Worm (Caenorhabditis elegans) whole organism, L4 larva: ENCODE results near the gene mnk-1.

Source experiments
- D1046.2 ChIP-seq: fragments of 200-800 bp; sonication (Bioruptor generic); IDR thresholded peaks from 2 replicates; pipeline ENCODE4 v1.3.6; 2022; ENCODE audit warnings: missing genetic modification characterization, missing compliant biosample characterization
- F10B5.3 ChIP-seq: sonication (generic microtip); optimal IDR thresholded peaks from 2 replicates; lab custom pipeline; 2016; ENCODE audit warnings: mild to moderate bottlenecking, missing genetic modification characterization, missing compliant biosample characterization
- F49E8.2 ChIP-seq: sonication (generic microtip); optimal IDR thresholded peaks from 2 replicates; lab custom pipeline; 2016; ENCODE audit warnings: missing compliant biosample characterization, mild to moderate bottlenecking, missing genetic modification characterization, borderline replicate concordance
- R02D3.7 ChIP-seq: fragments of 150-350 bp; sonication (generic microtip); optimal IDR thresholded peaks from 3 replicates; lab custom pipeline; 2014; ENCODE audit warnings: missing biosample characterization, missing genetic modification characterization
- Y105C5A.15 ChIP-seq: fragments of 200-800 bp; sonication (Bioruptor generic); IDR thresholded peaks from 2 replicates; pipeline ENCODE4 v1.3.6; 2022; ENCODE audit warnings: missing genetic modification characterization, missing compliant biosample characterization
- Y48G9A.11 ChIP-seq: fragments of 200-800 bp; sonication (Bioruptor generic); IDR thresholded peaks from 2 replicates; pipeline ENCODE4 v1.3.6; 2022; ENCODE audit warnings: missing genetic modification reagents, missing genetic modification characterization, missing compliant biosample characterization
- Y5F2A.4 ChIP-seq: fragments of 200-800 bp; sonication (Bioruptor generic); optimal IDR thresholded peaks from 2 replicates; lab custom pipeline; 2018; ENCODE audit warnings: mild to moderate bottlenecking, missing genetic modification characterization, missing compliant biosample characterization
- ZK337.2 ChIP-seq: fragments of 200-800 bp; sonication (Bioruptor generic); IDR thresholded peaks from 2 replicates; pipeline ENCODE4 v1.3.6; 2022; ENCODE audit warnings: missing genetic modification reagents, missing genetic modification characterization, missing compliant biosample characterization
- aha-1 ChIP-seq: fragments of 150-350 bp; peaks from one replicate; lab custom pipeline; 2014; ENCODE audit warnings: missing biosample characterization, missing genetic modification characterization
- aly-2 ChIP-seq: sonication (generic microtip); optimal IDR thresholded peaks from 2 replicates; lab custom pipeline; 2018; ENCODE audit warnings: missing biosample characterization, missing genetic modification characterization
- arid-1 ChIP-seq: fragments of 200-800 bp; sonication (Bioruptor generic); conservative IDR thresholded peaks from 2 replicates; pipeline ENCODE4 v1.3.6; 2022; ENCODE audit warnings: missing genetic modification reagents, missing genetic modification characterization, missing compliant biosample characterization
- ctbp-1 ChIP-seq: fragments of 200-800 bp; sonication (Bioruptor generic); IDR thresholded peaks from 2 replicates; pipeline ENCODE4 v1.3.6; 2022; ENCODE audit warnings: missing genetic modification reagents, missing genetic modification characterization, missing compliant biosample characterization
- daf-16 ChIP-seq, 3 experiments: sonication (generic microtip); optimal IDR thresholded peaks; 2 replicates each; lab custom pipeline; 2016 to 2017; ENCODE audit warnings: missing genetic modification characterization in 3 of 3, missing genetic modification reagents in 3 of 3, mild to moderate bottlenecking in 2 of 3, missing compliant biosample characterization in 2 of 3, missing biosample characterization in 1 of 3, moderate library complexity in 1 of 3
- daf-19 ChIP-seq: fragments of 200-800 bp; sonication (Bioruptor generic); conservative IDR thresholded peaks from 2 replicates; pipeline ENCODE4 v1.3.6; 2022; ENCODE audit warnings: missing genetic modification characterization, missing compliant biosample characterization
- dmd-6 ChIP-seq: fragments of 200-800 bp; sonication (Bioruptor generic); IDR thresholded peaks from 2 replicates; pipeline ENCODE4 v1.3.6; 2022; ENCODE audit warnings: missing genetic modification reagents, missing genetic modification characterization, missing compliant biosample characterization
- dve-1 ChIP-seq: sonication (generic microtip); optimal IDR thresholded peaks from 2 replicates; lab custom pipeline; 2017; ENCODE audit warnings: antibody characterized with exemption, mild to moderate bottlenecking, missing genetic modification characterization, missing compliant biosample characterization; ENCODE audit not compliant: insufficient read depth
- gei-8 ChIP-seq: fragments of 200-800 bp; sonication (Bioruptor generic); optimal IDR thresholded peaks from 2 replicates; lab custom pipeline; 2018; ENCODE audit warnings: mild to moderate bottlenecking, missing genetic modification characterization, missing compliant biosample characterization
- hif-1 ChIP-seq, 2 experiments: sonication (generic microtip); optimal IDR thresholded peaks; 2 replicates each; lab custom pipeline; 2016 to 2017; ENCODE audit warnings: missing compliant biosample characterization in 2 of 2, missing genetic modification characterization in 2 of 2, missing genetic modification reagents in 2 of 2, missing genotype in 2 of 2, mild to moderate bottlenecking in 1 of 2
- hlh-11 ChIP-seq: fragments of 200-800 bp; sonication (Bioruptor generic); optimal IDR thresholded peaks from 2 replicates; lab custom pipeline; 2018; ENCODE audit warnings: mild to moderate bottlenecking, missing genetic modification characterization, missing compliant biosample characterization
- hlh-30 ChIP-seq: sonication (generic microtip); optimal IDR thresholded peaks from 2 replicates; lab custom pipeline; 2017; ENCODE audit warnings: antibody characterized with exemption, mild to moderate bottlenecking, missing genetic modification characterization, missing compliant biosample characterization; ENCODE audit not compliant: insufficient read depth
- jun-1 ChIP-seq: fragments of 150-350 bp; optimal IDR thresholded peaks from 2 replicates; lab custom pipeline; 2014; ENCODE audit warnings: missing biosample characterization, missing genetic modification reagents, missing genetic modification characterization
- lim-7 ChIP-seq: fragments of 200-800 bp; sonication (Bioruptor generic); IDR thresholded peaks from 2 replicates; pipeline ENCODE4 v1.3.6; 2022; ENCODE audit warnings: missing genetic modification characterization, missing compliant biosample characterization
- lin-13 ChIP-seq: fragments of 150-350 bp; optimal IDR thresholded peaks from 2 replicates; lab custom pipeline; 2014; ENCODE audit warnings: missing biosample characterization, missing genetic modification reagents, missing genetic modification characterization
- mdl-1 ChIP-seq, 2 experiments: fragments of 150-350 bp in 1 of 2; sonication (generic microtip) in 1 of 2; optimal IDR thresholded peaks; 2 replicates each; lab custom pipeline; 2014 to 2017; ENCODE audit warnings: missing biosample characterization in 2 of 2, missing genetic modification characterization in 2 of 2
- mep-1 ChIP-seq: fragments of 150-350 bp; sonication (generic microtip); optimal IDR thresholded peaks from 3 replicates; lab custom pipeline; 2014; ENCODE audit warnings: missing biosample characterization, missing genetic modification characterization
- mxl-3 ChIP-seq: fragments of 200-800 bp; sonication (Bioruptor generic); optimal IDR thresholded peaks from 2 replicates; lab custom pipeline; 2018; ENCODE audit warnings: mild to moderate bottlenecking, missing genetic modification characterization, missing compliant biosample characterization
- nhr-10 ChIP-seq: fragments of 150-350 bp; optimal IDR thresholded peaks from 2 replicates; lab custom pipeline; 2014; ENCODE audit warnings: missing biosample characterization, missing genetic modification characterization
- nhr-11 ChIP-seq: fragments of 150-350 bp; optimal IDR thresholded peaks from 2 replicates; lab custom pipeline; 2014; ENCODE audit warnings: missing biosample characterization, missing genetic modification characterization
- nhr-237 ChIP-seq: sonication (generic microtip); optimal IDR thresholded peaks from 2 replicates; lab custom pipeline; 2017; ENCODE audit warnings: missing biosample characterization, missing genetic modification characterization
- nhr-25 ChIP-seq: sonication (generic microtip); optimal IDR thresholded peaks from 2 replicates; lab custom pipeline; 2017; ENCODE audit warnings: missing genetic modification characterization, mild to moderate bottlenecking, missing compliant biosample characterization, antibody characterized with exemption, moderate library complexity, borderline replicate concordance; ENCODE audit not compliant: insufficient read depth
- nhr-28 ChIP-seq: fragments of 150-350 bp; optimal IDR thresholded peaks from 2 replicates; lab custom pipeline; 2014; ENCODE audit warnings: missing biosample characterization, missing genetic modification characterization
- nhr-41 ChIP-seq: fragments of 200-800 bp; sonication (Bioruptor generic); IDR thresholded peaks from 2 replicates; pipeline ENCODE4 v1.3.6; 2022; ENCODE audit warnings: missing genetic modification reagents, missing genetic modification characterization, missing compliant biosample characterization
- nhr-48 ChIP-seq: sonication (generic microtip); optimal IDR thresholded peaks from 2 replicates; lab custom pipeline; 2016; ENCODE audit warnings: mild to moderate bottlenecking, missing genetic modification characterization, missing compliant biosample characterization
- nhr-6 ChIP-seq: fragments of 150-350 bp; optimal IDR thresholded peaks from 2 replicates; lab custom pipeline; 2014; ENCODE audit warnings: missing biosample characterization, missing genetic modification characterization
- pqm-1 ChIP-seq: sonication (generic microtip); optimal IDR thresholded peaks from 2 replicates; lab custom pipeline; 2017; ENCODE audit warnings: missing biosample characterization, missing genetic modification characterization
- saeg-2 ChIP-seq: fragments of 200-800 bp; sonication (Bioruptor generic); IDR thresholded peaks from 2 replicates; pipeline ENCODE4 v1.3.6; 2022; ENCODE audit warnings: missing genetic modification reagents, missing genetic modification characterization, missing compliant biosample characterization
- tra-1 ChIP-seq: fragments of 200-800 bp; sonication (Bioruptor generic); IDR thresholded peaks from 2 replicates; pipeline ENCODE4 v1.3.6; 2022; ENCODE audit warnings: missing genetic modification reagents, missing genetic modification characterization, missing compliant biosample characterization
- unc-130 ChIP-seq: sonication (generic microtip); optimal IDR thresholded peaks from 2 replicates; lab custom pipeline; 2016; ENCODE audit warnings: missing genetic modification reagents, missing genetic modification characterization, missing compliant biosample characterization
- ztf-11 ChIP-seq: fragments of 150-350 bp; optimal IDR thresholded peaks from 2 replicates; lab custom pipeline; 2014; ENCODE audit warnings: missing biosample characterization, missing genetic modification characterization
- ztf-7 ChIP-seq: fragments of 150-350 bp; optimal IDR thresholded peaks from 2 replicates; lab custom pipeline; 2014; ENCODE audit warnings: missing biosample characterization, missing genetic modification characterization

mnk-1 gene

ce11 chrII:10523031-10523430 is 31.8 kb downstream of the mnk-1 start:
- TF ChIP-seq F10B5.3 (tag; lab: Kevin White, UChicago): no peak
- TF ChIP-seq nhr-10 (tag; lab: Kevin White, UChicago): no peak
- TF ChIP-seq nhr-41 (GFP tag; lab: Robert Waterston, UW): no peak
- TF ChIP-seq nhr-25 (tag; lab: Kevin White, UChicago): no peak
- no peak for TF ChIP-seq hlh-30
- TF ChIP-seq mep-1 (tag; lab: Kevin White, UChicago): no peak
- TF ChIP-seq unc-130: no peak
- no peak for TF ChIP-seq gei-8 (GFP tag; lab: Kevin White, UChicago)
- no peak for TF ChIP-seq ztf-11 (tag; lab: Kevin White, UChicago)
- TF ChIP-seq hif-1 (tag; optimal IDR thresholded peaks at IDR 0.05; lab: Kevin White, UChicago): no peak

DNA sequence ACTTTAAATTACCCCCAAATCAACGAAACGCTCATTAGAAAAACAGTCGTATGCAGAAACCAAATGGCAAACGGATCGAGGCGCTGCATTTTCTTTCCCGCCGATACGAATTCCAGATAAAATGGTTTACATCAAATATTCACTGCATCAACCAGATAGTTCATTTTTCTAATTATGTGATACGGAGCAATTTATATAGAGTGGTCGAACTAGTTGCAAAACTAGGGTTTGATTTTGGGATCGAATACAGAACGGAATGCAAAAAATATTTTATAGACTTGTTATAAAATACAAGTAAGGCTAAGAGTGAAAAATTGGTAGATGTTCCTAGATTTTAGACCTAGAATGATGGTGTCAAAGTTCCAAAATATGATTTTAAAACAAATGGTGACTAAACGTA is 35.0 kb downstream of the mnk-1 start:
- TF ChIP-seq aha-1 (tag; lab: Kevin White, UChicago) (peak; percentile 80), ztf-7 (tag; lab: Kevin White, UChicago) (no peak)

- TF ChIP-seq nhr-11 (tag; lab: Kevin White, UChicago) (no peak), dmd-6 (GFP tag; lab: Robert Waterston, UW) (0 out of 2 replicates have a peak, but pooled peaks have one; percentile 8)
These were observed 35.8 kb downstream of the mnk-1 start, which contains the start of gene F59B10.4 for ce11 chrII:10519017-10519416. Gene F59B10.4 (minus strand): TSS chrII:10519117.

- no peak for TF ChIP-seq Y5F2A.4 (GFP tag; lab: Kevin White, UChicago)
- TF ChIP-seq lin-13 (GFP tag; lab: Kevin White, UChicago): no peak
- no peak for TF ChIP-seq pqm-1 (tag; lab: Kevin White, UChicago)
- no peak for TF ChIP-seq F49E8.2 (tag; lab: Kevin White, UChicago)
- no peak for TF ChIP-seq daf-19
- TF ChIP-seq mdl-1 (tag; optimal IDR thresholded peaks at IDR 0.05; lab: Kevin White, UChicago): peak in 1 of 2 experiments; percentile 28
- peak; percentile 38; the same call in 1 of the 2 replicates for TF ChIP-seq tra-1 (GFP tag; lab: Robert Waterston, UW)
- TF ChIP-seq nhr-48: no peak
- TF ChIP-seq aly-2 (tag; lab: Kevin White, UChicago): no peak
- peak; percentile 6 for TF ChIP-seq dve-1
- no peak for TF ChIP-seq arid-1 (GFP tag; lab: Robert Waterston, UW)
- no peak for TF ChIP-seq nhr-41 (GFP tag; lab: Robert Waterston, UW)
- peak; percentile 4 for TF ChIP-seq nhr-11 (tag; lab: Kevin White, UChicago)
- no peak for TF ChIP-seq ZK337.2
- no peak for TF ChIP-seq nhr-6 (tag; lab: Kevin White, UChicago)
- TF ChIP-seq ctbp-1 (GFP tag; lab: Robert Waterston, UW): no peak
- TF ChIP-seq Y48G9A.11 (GFP tag; lab: Robert Waterston, UW): no peak
- TF ChIP-seq Y105C5A.15 (GFP tag; lab: Robert Waterston, UW): no peak
- peak; percentile 27 for TF ChIP-seq mxl-3 (GFP tag; lab: Kevin White, UChicago)
- TF ChIP-seq hlh-30: peak; percentile 31
- no peak for TF ChIP-seq nhr-237
- TF ChIP-seq R02D3.7 (tag; lab: Kevin White, UChicago): no peak
- no peak for TF ChIP-seq lim-7 (GFP tag; lab: Robert Waterston, UW)
- TF ChIP-seq daf-16 (GFP tag; optimal IDR thresholded peaks at IDR 0.05; lab: Kevin White, UChicago): no peak
- TF ChIP-seq daf-16 (tag; optimal IDR thresholded peaks at IDR 0.05; lab: Kevin White, UChicago): no peak
- no peak for TF ChIP-seq D1046.2 (GFP tag; lab: Robert Waterston, UW)
- TF ChIP-seq hlh-11: peak; percentile 20
- no peak for TF ChIP-seq saeg-2 (GFP tag; lab: Robert Waterston, UW)
- no peak for TF ChIP-seq jun-1 (tag; lab: Kevin White, UChicago)
- peak; percentile 40 for TF ChIP-seq nhr-28 (tag; lab: Kevin White, UChicago)
These were observed 38.5 kb downstream of the mnk-1 start for ce11 chrII:10516375-10516774.
